Fruit fly (Drosophila melanogaster) whole organism, embryonic: ENCODE data around the gene CkIIalpha-i3.

Experiments used
- Ada2b ChIP-seq: fragments of 200-800 bp; sonication (Bioruptor generic); IDR thresholded peaks from 2 replicates; pipeline ENCODE4 v1.3.6; 2022; ENCODE audit warnings: missing biosample characterization, missing genetic modification characterization
- CG1024 ChIP-seq: fragments of 200-800 bp; sonication (Bioruptor generic); IDR thresholded peaks from 2 replicates; pipeline ENCODE4 v1.3.6; 2022; ENCODE audit warnings: missing biosample characterization, missing genetic modification characterization
- CG12155 ChIP-seq: fragments of 200-800 bp; sonication (Bioruptor generic); optimal IDR thresholded peaks from 3 replicates; lab custom pipeline; 2016; ENCODE audit warnings: missing biosample characterization, missing genetic modification characterization
- CG1233 ChIP-seq: fragments of 200-800 bp; sonication (Bioruptor generic); optimal IDR thresholded peaks from 4 replicates; lab custom pipeline; 2018; ENCODE audit warnings: missing biosample characterization, mild to moderate bottlenecking, missing genetic modification characterization
- CG13894 ChIP-seq: fragments of 200-800 bp; sonication (Bioruptor generic); optimal IDR thresholded peaks from 3 replicates; lab custom pipeline; 2018; ENCODE audit warnings: missing biosample characterization, mild to moderate bottlenecking, missing genetic modification characterization, moderate library complexity
- CG14667 ChIP-seq: fragments of 200-800 bp; sonication (Bioruptor generic); IDR thresholded peaks from 2 replicates; pipeline ENCODE4 v1.3.6; 2022; ENCODE audit warnings: missing biosample characterization, missing genetic modification characterization
- CG14965 ChIP-seq: fragments of 200-800 bp; sonication (Bioruptor generic); optimal IDR thresholded peaks from 2 replicates; lab custom pipeline; 2016; ENCODE audit warnings: missing biosample characterization, missing genetic modification characterization, borderline replicate concordance
- CG15011 ChIP-seq: fragments of 200-800 bp; sonication (Bioruptor generic); optimal IDR thresholded peaks from 3 replicates; lab custom pipeline; 2018; ENCODE audit warnings: missing biosample characterization, mild to moderate bottlenecking, missing genetic modification characterization
- CG16779 ChIP-seq: fragments of 200-800 bp; sonication (Bioruptor generic); IDR thresholded peaks from 2 replicates; pipeline ENCODE4 v1.3.6; 2022; ENCODE audit warnings: missing biosample characterization, missing genetic modification characterization
- CG17359 ChIP-seq: fragments of 200-800 bp; sonication (Bioruptor generic); optimal IDR thresholded peaks from 3 replicates; lab custom pipeline; 2018; ENCODE audit warnings: missing biosample characterization, mild to moderate bottlenecking, missing genetic modification characterization, moderate library complexity
- CG17802 ChIP-seq: fragments of 200-800 bp; sonication (Bioruptor generic); optimal IDR thresholded peaks from 2 replicates; lab custom pipeline; 2018; ENCODE audit warnings: missing biosample characterization, mild to moderate bottlenecking, missing genetic modification characterization, moderate library complexity
- CG2120 ChIP-seq: fragments of 200-800 bp; sonication (Bioruptor generic); optimal IDR thresholded peaks from 3 replicates; lab custom pipeline; 2016; ENCODE audit warnings: missing biosample characterization, missing genetic modification characterization
- CG30431 ChIP-seq: fragments of 200-800 bp; sonication (Bioruptor generic); optimal IDR thresholded peaks from 2 replicates; lab custom pipeline; 2017; ENCODE audit warnings: missing biosample characterization, missing genetic modification characterization
- CG32532 ChIP-seq: fragments of 200-800 bp; sonication (Bioruptor generic); IDR thresholded peaks from 2 replicates; pipeline ENCODE4 v1.3.6; 2022; ENCODE audit warnings: missing biosample characterization, missing genetic modification characterization
- CG33213 ChIP-seq: fragments of 200-800 bp; sonication (Bioruptor generic); optimal IDR thresholded peaks from 3 replicates; lab custom pipeline; 2016; ENCODE audit warnings: missing biosample characterization, missing genetic modification characterization
- CG3995 ChIP-seq: fragments of 200-800 bp; sonication (Bioruptor generic); optimal IDR thresholded peaks from 3 replicates; lab custom pipeline; 2016; ENCODE audit warnings: missing biosample characterization, missing genetic modification characterization
- CG4282 ChIP-seq: fragments of 200-800 bp; sonication (Bioruptor generic); optimal IDR thresholded peaks from 2 replicates; lab custom pipeline; 2016; ENCODE audit warnings: missing biosample characterization, missing genetic modification characterization
- CG7271 ChIP-seq: fragments of 200-800 bp; sonication (Bioruptor generic); optimal IDR thresholded peaks from 2 replicates; lab custom pipeline; 2018; ENCODE audit warnings: missing biosample characterization, mild to moderate bottlenecking, missing genetic modification characterization, moderate library complexity
- CG8290 ChIP-seq, 3 experiments: fragments of 200-800 bp; sonication (Bioruptor generic); optimal IDR thresholded peaks; 2 replicates each; lab custom pipeline; 2016 to 2019; ENCODE audit warnings: missing biosample characterization in 3 of 3, missing genetic modification characterization in 3 of 3, mild to moderate bottlenecking in 2 of 3, moderate library complexity in 1 of 3
- CG8765 ChIP-seq: fragments of 200-800 bp; sonication (Bioruptor generic); IDR thresholded peaks from 2 replicates; pipeline ENCODE4 v1.3.6; 2022; ENCODE audit warnings: missing biosample characterization, missing genetic modification characterization
- D ChIP-seq, 2 experiments: fragments of 200-800 bp in 1 of 2; fragments of >200 bp in 1 of 2; sonication (Bioruptor generic) in 1 of 2; optimal IDR thresholded peaks; 2 replicates in 1 of 2; 3 replicates in 1 of 2; lab custom pipeline; 2017; ENCODE audit warnings: mild to moderate bottlenecking in 1 of 2, missing biosample characterization in 1 of 2, missing genetic modification characterization in 1 of 2, missing genetic modification reagents in 1 of 2
- Dek ChIP-seq: fragments of 200-800 bp; sonication (Bioruptor generic); optimal IDR thresholded peaks from 3 replicates; lab custom pipeline; 2019; ENCODE audit warnings: missing biosample characterization, mild to moderate bottlenecking, missing genetic modification characterization, moderate library complexity
- Ets97D ChIP-seq: fragments of 200-800 bp; sonication (Bioruptor generic); optimal IDR thresholded peaks from 3 replicates; lab custom pipeline; 2016; ENCODE audit warnings: missing biosample characterization, missing genetic modification characterization
- Fer3 ChIP-seq: fragments of 200-800 bp; sonication (Bioruptor generic); optimal IDR thresholded peaks from 2 replicates; lab custom pipeline; 2018; ENCODE audit warnings: missing biosample characterization, mild to moderate bottlenecking, missing genetic modification characterization, moderate library complexity
- Gsc ChIP-seq: fragments of 200-800 bp; sonication (Bioruptor generic); IDR thresholded peaks from 2 replicates; pipeline ENCODE4 v1.3.6; 2022; ENCODE audit warnings: missing biosample characterization, missing genetic modification characterization
- H2.0 ChIP-seq: fragments of 200-800 bp; sonication (Bioruptor generic); IDR thresholded peaks from 2 replicates; pipeline ENCODE4 v1.3.6; 2022; ENCODE audit warnings: missing biosample characterization, missing genetic modification characterization
- HLH3B ChIP-seq: fragments of 200-800 bp; sonication (Bioruptor generic); IDR thresholded peaks from 2 replicates; pipeline ENCODE4 v1.3.6; 2022; ENCODE audit warnings: missing biosample characterization, missing genetic modification characterization
- HmgZ ChIP-seq: fragments of 200-800 bp; sonication (Bioruptor generic); optimal IDR thresholded peaks from 2 replicates; lab custom pipeline; 2018; ENCODE audit warnings: missing biosample characterization, mild to moderate bottlenecking, missing genetic modification characterization
- Hmx ChIP-seq: fragments of 200-800 bp; sonication (Bioruptor generic); optimal IDR thresholded peaks from 2 replicates; lab custom pipeline; 2016; ENCODE audit warnings: missing biosample characterization, missing genetic modification characterization
- Hr78 ChIP-seq, 2 experiments: fragments of 200-800 bp in 1 of 2; fragments of >200 bp in 1 of 2; sonication (Bioruptor generic) in 1 of 2; optimal IDR thresholded peaks; 2 replicates each; lab custom pipeline; 2017 to 2019; ENCODE audit warnings: missing biosample characterization in 2 of 2, missing genetic modification characterization in 2 of 2, mild to moderate bottlenecking in 1 of 2, moderate library complexity in 1 of 2
- Hsf ChIP-seq: fragments of 200-800 bp; sonication (Bioruptor generic); optimal IDR thresholded peaks from 3 replicates; lab custom pipeline; 2016; ENCODE audit warnings: missing biosample characterization, missing genetic modification characterization
- Med ChIP-seq: fragments of 200-800 bp; sonication (Bioruptor generic); peaks from one replicate; lab custom pipeline; 2016; ENCODE audit warnings: missing biosample characterization, missing genetic modification characterization, mild to moderate bottlenecking, inconsistent platforms, moderate library complexity
- Rx ChIP-seq: fragments of 200-800 bp; sonication (Bioruptor generic); IDR thresholded peaks from 2 replicates; pipeline ENCODE4 v1.3.6; 2022; ENCODE audit warnings: missing biosample characterization, missing genetic modification characterization
- Side ChIP-seq: fragments of 200-800 bp; sonication (Bioruptor generic); optimal IDR thresholded peaks from 2 replicates; lab custom pipeline; 2016; ENCODE audit warnings: missing biosample characterization, missing genetic modification characterization
- Trl ChIP-seq, 3 experiments: fragments of >200 bp in 2 of 3; fragments of 200-800 bp in 1 of 3; sonication (Bioruptor generic) in 1 of 3; optimal IDR thresholded peaks; 2 replicates in 1 of 3; 3 replicates in 2 of 3; lab custom pipeline; 2016 to 2017; ENCODE audit warnings: missing biosample characterization in 1 of 3, missing genetic modification characterization in 1 of 3
- Usf ChIP-seq: fragments of 200-800 bp; sonication (Bioruptor generic); optimal IDR thresholded peaks from 2 replicates; lab custom pipeline; 2017; ENCODE audit warnings: missing genotype, missing biosample characterization, missing genetic modification characterization
- fd102C ChIP-seq: fragments of 200-800 bp; sonication (Bioruptor generic); optimal IDR thresholded peaks from 2 replicates; lab custom pipeline; 2018; ENCODE audit warnings: missing biosample characterization, mild to moderate bottlenecking, missing genetic modification characterization, moderate library complexity
- fd64A ChIP-seq: fragments of 200-800 bp; sonication (Bioruptor generic); optimal IDR thresholded peaks from 3 replicates; lab custom pipeline; 2018; ENCODE audit warnings: missing biosample characterization, mild to moderate bottlenecking, missing genetic modification characterization
- fru ChIP-seq: fragments of >200 bp; optimal IDR thresholded peaks from 2 replicates; lab custom pipeline; 2017
- grn ChIP-seq: fragments of 200-800 bp; sonication (Bioruptor generic); optimal IDR thresholded peaks from 3 replicates; lab custom pipeline; 2017; ENCODE audit warnings: missing biosample characterization, missing genetic modification characterization
- onecut ChIP-seq: fragments of 200-800 bp; sonication (Bioruptor generic); IDR thresholded peaks from 2 replicates; pipeline ENCODE4 v1.3.6; 2022; ENCODE audit warnings: missing biosample characterization, missing genetic modification characterization
- pan ChIP-seq, 4 experiments: fragments of >200 bp in 3 of 4; fragments of 200-800 bp in 1 of 4; sonication (Bioruptor generic) in 1 of 4; optimal IDR thresholded peaks in 3 of 4; IDR thresholded peaks in 1 of 4; 2 replicates each; pipeline versions ENCODE4 v1.3.6 to Lab custom; 2017 to 2022; ENCODE audit warnings: missing biosample characterization in 2 of 4, missing genetic modification characterization in 2 of 4, mixed read lengths in 1 of 4
- sc ChIP-seq, 3 experiments: fragments of >200 bp in 2 of 3; fragments of 200-800 bp in 1 of 3; sonication (Bioruptor generic) in 1 of 3; optimal IDR thresholded peaks; 2 replicates in 2 of 3; 3 replicates in 1 of 3; lab custom pipeline; 2017; ENCODE audit warnings: mild to moderate bottlenecking in 1 of 3, missing biosample characterization in 1 of 3, missing genetic modification characterization in 1 of 3, missing genetic modification reagents in 1 of 3
- sd ChIP-seq: fragments of 200-800 bp; sonication (Bioruptor generic); optimal IDR thresholded peaks from 3 replicates; lab custom pipeline; 2018; ENCODE audit warnings: missing biosample characterization, mild to moderate bottlenecking, missing genetic modification characterization, moderate library complexity
- tna ChIP-seq: fragments of 200-800 bp; sonication (Bioruptor generic); IDR thresholded peaks from 2 replicates; pipeline ENCODE4 v1.3.6; 2022; ENCODE audit warnings: missing biosample characterization, missing genetic modification characterization; ENCODE audit not compliant: partially characterized antibody
- vnd ChIP-seq: fragments of 200-800 bp; sonication (Bioruptor generic); IDR thresholded peaks from 3 replicates; pipeline ENCODE4 v1.3.6; 2022; ENCODE audit warnings: missing biosample characterization, missing genetic modification characterization; ENCODE audit not compliant: partially characterized antibody
- zf30C ChIP-seq: fragments of 200-800 bp; sonication (Bioruptor generic); optimal IDR thresholded peaks from 3 replicates; lab custom pipeline; 2018; ENCODE audit warnings: missing biosample characterization, mild to moderate bottlenecking, missing genetic modification characterization
- zfh1 ChIP-seq: fragments of 200-800 bp; sonication (Bioruptor generic); IDR thresholded peaks from 3 replicates; pipeline ENCODE4 v1.3.6; 2022; ENCODE audit warnings: missing biosample characterization, missing genetic modification characterization

The CkIIalpha-i3 gene

dm6 chr3L:681793-682369 is 28.5 kb downstream of the CkIIalpha-i3 start (continued):
- TF ChIP-seq Gsc (GFP tag; lab: Robert Waterston, UW) (no peak), CG14965 (GFP tag; lab: Kevin White, UChicago) (no peak), tna (no peak), CG2120 (GFP tag; lab: Kevin White, UChicago) (peak; percentile 47), Dek (no peak), CG8290 (GFP tag; optimal IDR thresholded peaks at IDR 0.05; lab: Kevin White, UChicago) (peak; percentile 53), CG8290 (tag; optimal IDR thresholded peaks at IDR 0.05; lab: Kevin White, UChicago) (peak; percentile 38 to 83), CG30431 (GFP tag; lab: Kevin White, UChicago) (no peak), Ets97D (GFP tag; lab: Kevin White, UChicago) (peak; percentile 63), Rx (GFP tag; lab: Robert Waterston, UW) (no peak), fd64A (GFP tag; lab: Kevin White, UChicago) (no peak), CG1233 (GFP tag; lab: Kevin White, UChicago) (peak; percentile 50), Ada2b (no peak), sc (optimal IDR thresholded peaks at IDR 0.05; lab: Kevin White, UChicago) (no peak), sc (GFP tag; optimal IDR thresholded peaks at IDR 0.05; lab: Kevin White, UChicago) (no peak), grn (peak; percentile 68), Med (GFP tag; lab: Kevin White, UChicago) (peak; percentile 96), Trl (optimal IDR thresholded peaks at IDR 0.05; lab: Kevin White, UChicago) (no peak), Trl (GFP tag; optimal IDR thresholded peaks at IDR 0.05; lab: Kevin White, UChicago) (peak; percentile 24), CG4282 (peak; percentile 32), CG14667 (GFP tag; lab: Robert Waterston, UW) (no peak), CG17802 (tag; lab: Kevin White, UChicago) (peak; percentile 30), CG17359 (tag; lab: Kevin White, UChicago) (no peak), CG16779 (no peak), CG13894 (peak; percentile 75), vnd (GFP tag; lab: Robert Waterston, UW) (0 out of 3 replicates have a peak, but pooled peaks have one; percentile 8), CG12155 (no peak), CG15011 (no peak), Usf (GFP tag; lab: Kevin White, UChicago) (no peak), CG3995 (GFP tag; lab: Kevin White, UChicago) (no peak), zf30C (peak; percentile 4), HmgZ (peak; percentile 68), onecut (GFP tag; lab: Robert Waterston, UW) (no peak), fd102C (GFP tag; lab: Kevin White, UChicago) (peak; percentile 23), CG33213 (GFP tag; lab: Kevin White, UChicago) (peak; percentile 60), zfh1 (GFP tag; lab: Robert Waterston, UW) (0 out of 3 replicates have a peak, but pooled peaks have one; percentile 36), Fer3 (peak; percentile 24), D (optimal IDR thresholded peaks at IDR 0.05; lab: Kevin White, UChicago) (no peak), D (GFP tag; optimal IDR thresholded peaks at IDR 0.05; lab: Kevin White, UChicago) (no peak), Hr78 (GFP tag; optimal IDR thresholded peaks at IDR 0.05; lab: Kevin White, UChicago) (no peak), CG7271 (peak; percentile 19), pan (optimal IDR thresholded peaks at IDR 0.05; lab: Kevin White, UChicago) (no peak), pan (GFP tag; optimal IDR thresholded peaks at IDR 0.05 in 1 of 2, IDR thresholded peaks at IDR 0.05 in 1 of 2) (no peak), CG1024 (GFP tag; lab: Robert Waterston, UW) (no peak), CG32532 (GFP tag; lab: Robert Waterston, UW) (peak; percentile 37; the same call in 1 of the 2 replicates), CG8765 (GFP tag; lab: Robert Waterston, UW) (no peak), Hsf (no peak), HLH3B (GFP tag; lab: Robert Waterston, UW) (no peak), H2.0 (GFP tag; lab: Robert Waterston, UW) (0 out of 2 replicates have a peak, but pooled peaks have one; percentile 30), sd (tag; lab: Kevin White, UChicago) (peak; percentile 21), fru (lab: Kevin White, UChicago) (no peak), Hmx (no peak), Side (peak; percentile 29)
